Worm (Caenorhabditis elegans) whole organism, early embryonic: ENCODE results near the gene sto-2.

Experiments
- B0310.2 ChIP-seq: sonication (generic microtip); optimal IDR thresholded peaks from 2 replicates; lab custom pipeline; 2016; ENCODE audit warnings: mild to moderate bottlenecking, missing genetic modification characterization, missing compliant biosample characterization
- F13C5.2 ChIP-seq: sonication (generic microtip); optimal IDR thresholded peaks from 2 replicates; lab custom pipeline; 2017; ENCODE audit warnings: mild to moderate bottlenecking, missing genetic modification characterization, inconsistent platforms, missing compliant biosample characterization
- ama-1 ChIP-seq: fragments of 150-350 bp; optimal IDR thresholded peaks from 2 replicates; lab custom pipeline; 2014
- ceh-13 ChIP-seq: fragments of 200-800 bp; sonication (Bioruptor generic); optimal IDR thresholded peaks from 2 replicates; lab custom pipeline; 2018; ENCODE audit warnings: mild to moderate bottlenecking, missing genetic modification characterization, missing compliant biosample characterization
- hmg-4 ChIP-seq: fragments of 200-800 bp; sonication (Bioruptor generic); optimal IDR thresholded peaks from 2 replicates; lab custom pipeline; 2018; ENCODE audit warnings: mild to moderate bottlenecking, missing genetic modification characterization, missing compliant biosample characterization
- hnd-1 ChIP-seq: sonication (generic microtip); optimal IDR thresholded peaks from 2 replicates; lab custom pipeline; 2016; ENCODE audit warnings: missing genetic modification characterization, missing compliant biosample characterization
- pes-1 ChIP-seq: fragments of 200-800 bp; sonication (Bioruptor generic); IDR thresholded peaks from 2 replicates; pipeline ENCODE4 v1.3.6; 2022; ENCODE audit warnings: missing genetic modification reagents, missing genetic modification characterization, missing compliant biosample characterization
- scrt-1 ChIP-seq: fragments of 200-800 bp; sonication (Bioruptor generic); IDR thresholded peaks from 2 replicates; pipeline ENCODE4 v1.3.6; 2022; ENCODE audit warnings: missing genetic modification characterization, missing compliant biosample characterization
- sea-1 ChIP-seq: fragments of 200-800 bp; sonication (Bioruptor generic); conservative IDR thresholded peaks from 2 replicates; pipeline ENCODE4 v1.3.6; 2022; ENCODE audit warnings: missing genetic modification characterization, missing compliant biosample characterization

DNA sequence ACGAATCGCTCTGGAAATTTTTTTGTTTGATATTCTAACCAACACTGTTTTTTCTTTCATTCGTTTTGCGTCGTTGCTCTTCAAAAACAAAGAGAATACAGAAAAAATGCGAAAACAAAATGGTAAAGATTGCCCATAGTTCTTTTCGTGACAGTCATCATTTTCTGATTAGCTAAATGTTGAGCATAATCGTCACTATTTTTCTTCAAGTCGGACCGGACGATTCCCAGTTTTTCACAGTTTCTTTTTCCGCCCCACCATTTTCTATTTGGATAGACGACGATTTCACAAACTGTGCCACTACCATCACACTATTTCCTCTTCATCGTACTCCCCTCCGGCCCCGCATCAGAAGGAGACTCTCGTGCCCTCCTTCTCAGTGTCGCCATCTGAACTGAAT lies 59.6 kb downstream of the sto-2 start:
- TF ChIP-seq hmg-4 (GFP tag; lab: Kevin White, UChicago) (no peak), pes-1 (GFP tag; lab: Robert Waterston, UW) (no peak), hnd-1 (tag; lab: Kevin White, UChicago) (no peak), ama-1 (no peak), scrt-1 (GFP tag; lab: Robert Waterston, UW) (no peak), B0310.2 (tag; lab: Kevin White, UChicago) (no peak), ceh-13 (GFP tag; lab: Kevin White, UChicago) (no peak), F13C5.2 (tag; lab: Kevin White, UChicago) (no peak), sea-1 (GFP tag; lab: Robert Waterston, UW) (no peak)
